Worm (Caenorhabditis elegans) whole organism, late embryonic: Measurements from ENCODE around the gene wht-4.

ENCODE experiments used
- K09A11.1 ChIP-seq: sonication (generic microtip); optimal IDR thresholded peaks from 2 replicates; lab custom pipeline; 2017; ENCODE audit warnings: antibody characterized with exemption, mild to moderate bottlenecking, missing genetic modification characterization, missing compliant biosample characterization; ENCODE audit not compliant: insufficient read depth
- Y22D7AL.16 ChIP-seq: sonication (generic microtip); optimal IDR thresholded peaks from 2 replicates; lab custom pipeline; 2016; ENCODE audit warnings: missing genetic modification characterization, missing compliant biosample characterization
- ama-1 ChIP-seq: fragments of 150-350 bp; optimal IDR thresholded peaks from 2 replicates; lab custom pipeline; 2014
- ceh-18 ChIP-seq: sonication (generic microtip); optimal IDR thresholded peaks from 2 replicates; lab custom pipeline; 2016; ENCODE audit warnings: missing genetic modification characterization, missing compliant biosample characterization
- ceh-19 ChIP-seq: fragments of 200-800 bp; sonication (Bioruptor generic); optimal IDR thresholded peaks from 2 replicates; lab custom pipeline; 2018; ENCODE audit warnings: mild to moderate bottlenecking, missing genetic modification characterization, missing compliant biosample characterization
- ceh-2 ChIP-seq: sonication (generic microtip); optimal IDR thresholded peaks from 2 replicates; lab custom pipeline; 2016; ENCODE audit warnings: missing genotype, missing genetic modification characterization, missing compliant biosample characterization
- ceh-22 ChIP-seq: sonication (generic microtip); optimal IDR thresholded peaks from 2 replicates; lab custom pipeline; 2017; ENCODE audit warnings: missing biosample characterization, missing genetic modification characterization
- ceh-24 ChIP-seq: sonication (generic microtip); optimal IDR thresholded peaks from 2 replicates; lab custom pipeline; 2016; ENCODE audit warnings: mild to moderate bottlenecking, missing genetic modification characterization, missing compliant biosample characterization
- ceh-45 ChIP-seq: fragments of 200-800 bp; sonication (Bioruptor generic); IDR thresholded peaks from 2 replicates; pipeline ENCODE4 v1.3.6; 2022; ENCODE audit warnings: missing genetic modification reagents, missing genetic modification characterization, missing compliant biosample characterization
- ceh-48 ChIP-seq: sonication (generic microtip); optimal IDR thresholded peaks from 2 replicates; lab custom pipeline; 2016; ENCODE audit warnings: missing genetic modification characterization, inconsistent platforms, missing compliant biosample characterization
- ceh-6 ChIP-seq: fragments of 200-800 bp; sonication (Bioruptor generic); optimal IDR thresholded peaks from 2 replicates; lab custom pipeline; 2018; ENCODE audit warnings: mild to moderate bottlenecking, missing genetic modification characterization, missing compliant biosample characterization
- che-1 ChIP-seq: sonication (generic microtip); optimal IDR thresholded peaks from 2 replicates; lab custom pipeline; 2016; ENCODE audit warnings: mild to moderate bottlenecking, missing genetic modification characterization, missing compliant biosample characterization
- dve-1 ChIP-seq: sonication (generic microtip); optimal IDR thresholded peaks from 2 replicates; lab custom pipeline; 2017; ENCODE audit warnings: antibody characterized with exemption, mild to moderate bottlenecking, missing genetic modification characterization, missing compliant biosample characterization
- elt-2 ChIP-seq: sonication (generic microtip); optimal IDR thresholded peaks from 2 replicates; lab custom pipeline; 2016; ENCODE audit warnings: missing genetic modification reagents, missing genetic modification characterization, missing compliant biosample characterization
- elt-4 ChIP-seq: sonication (generic microtip); optimal IDR thresholded peaks from 2 replicates; lab custom pipeline; 2016; ENCODE audit warnings: missing genetic modification characterization, missing compliant biosample characterization
- gmeb-2 ChIP-seq: sonication (generic microtip); optimal IDR thresholded peaks from 2 replicates; lab custom pipeline; 2016; ENCODE audit warnings: missing genetic modification characterization, inconsistent platforms, missing compliant biosample characterization
- hlh-13 ChIP-seq: fragments of 200-800 bp; sonication (Bioruptor generic); optimal IDR thresholded peaks from 2 replicates; lab custom pipeline; 2018; ENCODE audit warnings: mild to moderate bottlenecking, missing genetic modification characterization, missing compliant biosample characterization
- hlh-15 ChIP-seq: sonication (generic microtip); optimal IDR thresholded peaks from 2 replicates; lab custom pipeline; 2016; ENCODE audit warnings: missing genetic modification characterization, missing compliant biosample characterization
- hlh-30 ChIP-seq: sonication (generic microtip); optimal IDR thresholded peaks from 2 replicates; lab custom pipeline; 2017; ENCODE audit warnings: antibody characterized with exemption, missing genetic modification characterization, missing compliant biosample characterization; ENCODE audit not compliant: insufficient read depth
- hlh-6 ChIP-seq: sonication (generic microtip); optimal IDR thresholded peaks from 2 replicates; lab custom pipeline; 2016; ENCODE audit warnings: missing genotype, missing genetic modification characterization, missing compliant biosample characterization
- hlh-8 ChIP-seq: sonication (generic microtip); optimal IDR thresholded peaks from 2 replicates; lab custom pipeline; 2016; ENCODE audit warnings: missing genotype, missing genetic modification characterization, missing compliant biosample characterization
- lim-6 ChIP-seq: sonication (generic microtip); optimal IDR thresholded peaks from 2 replicates; lab custom pipeline; 2016; ENCODE audit warnings: missing genetic modification characterization, missing compliant biosample characterization
- lin-11 ChIP-seq: fragments of 200-800 bp; sonication (Bioruptor generic); optimal IDR thresholded peaks from 2 replicates; lab custom pipeline; 2018; ENCODE audit warnings: mild to moderate bottlenecking, missing genetic modification characterization, missing compliant biosample characterization
- madf-2 ChIP-seq: sonication (generic microtip); optimal IDR thresholded peaks from 2 replicates; lab custom pipeline; 2017; ENCODE audit warnings: missing genetic modification characterization, missing compliant biosample characterization
- nhr-232 ChIP-seq: sonication (generic microtip); optimal IDR thresholded peaks from 2 replicates; lab custom pipeline; 2016; ENCODE audit warnings: missing genetic modification characterization, missing compliant biosample characterization
- npax-4 ChIP-seq: sonication (generic microtip); optimal IDR thresholded peaks from 2 replicates; lab custom pipeline; 2016; ENCODE audit warnings: missing genetic modification characterization, missing compliant biosample characterization
- odd-2 ChIP-seq: sonication (generic microtip); optimal IDR thresholded peaks from 2 replicates; lab custom pipeline; 2017; ENCODE audit warnings: antibody characterized with exemption, mild to moderate bottlenecking, missing genetic modification characterization, missing compliant biosample characterization
- pag-3 ChIP-seq: sonication (generic microtip); optimal IDR thresholded peaks from 2 replicates; lab custom pipeline; 2016; ENCODE audit warnings: missing compliant biosample characterization, missing genetic modification characterization, borderline replicate concordance
- pax-1 ChIP-seq: fragments of 150-350 bp; optimal IDR thresholded peaks from 2 replicates; lab custom pipeline; 2014; ENCODE audit warnings: missing biosample characterization, missing genetic modification characterization
- pha-4 ChIP-seq: fragments of 150-350 bp; optimal IDR thresholded peaks from 2 replicates; lab custom pipeline; 2018; ENCODE audit warnings: missing biosample characterization, missing genetic modification reagents, missing genetic modification characterization
- ref-2 ChIP-seq: sonication (generic microtip); optimal IDR thresholded peaks from 2 replicates; lab custom pipeline; 2016; ENCODE audit warnings: missing genetic modification characterization, missing compliant biosample characterization
- syd-9 ChIP-seq: sonication (generic microtip); optimal IDR thresholded peaks from 2 replicates; lab custom pipeline; 2016; ENCODE audit warnings: mild to moderate bottlenecking, missing genetic modification characterization, moderate library complexity, missing compliant biosample characterization
- tbx-2 ChIP-seq: sonication (generic microtip); optimal IDR thresholded peaks from 2 replicates; lab custom pipeline; 2016; ENCODE audit warnings: missing genetic modification characterization, missing compliant biosample characterization
- tbx-7 ChIP-seq: sonication (generic microtip); optimal IDR thresholded peaks from 2 replicates; lab custom pipeline; 2016; ENCODE audit warnings: missing genotype, missing genetic modification characterization, missing compliant biosample characterization
- ttx-3 ChIP-seq: sonication (generic microtip); optimal IDR thresholded peaks from 2 replicates; lab custom pipeline; 2016; ENCODE audit warnings: missing genetic modification reagents, missing genetic modification characterization, missing compliant biosample characterization
- unc-42 ChIP-seq: sonication (generic microtip); optimal IDR thresholded peaks from 2 replicates; lab custom pipeline; 2016; ENCODE audit warnings: missing genotype, missing genetic modification characterization, missing compliant biosample characterization
- unc-86 ChIP-seq: sonication (generic microtip); optimal IDR thresholded peaks from 2 replicates; lab custom pipeline; 2016; ENCODE audit warnings: missing genetic modification characterization, missing compliant biosample characterization
- zip-5 ChIP-seq: sonication (generic microtip); optimal IDR thresholded peaks from 2 replicates; lab custom pipeline; 2016; ENCODE audit warnings: missing genetic modification characterization, missing compliant biosample characterization
- ztf-16 ChIP-seq: sonication (generic microtip); optimal IDR thresholded peaks from 2 replicates; lab custom pipeline; 2017; ENCODE audit warnings: missing genetic modification characterization, missing compliant biosample characterization

Gene wht-4

ce11 chrII:3278634-3279033, at the start of gene wht-4:
Gene wht-4, plus strand, starts transcription at chrII:3278934.
- TF ChIP-seq K09A11.1 (tag; lab: Kevin White, UChicago) = no peak
- TF ChIP-seq Y22D7AL.16 (tag; lab: Kevin White, UChicago) = no peak
- TF ChIP-seq ceh-45 (GFP tag; lab: Robert Waterston, UW) = no peak
- no peak for TF ChIP-seq lin-11 (tag; lab: Kevin White, UChicago)
- TF ChIP-seq elt-2 = no peak
- no peak for TF ChIP-seq ref-2 (tag; lab: Kevin White, UChicago)
- no peak for TF ChIP-seq gmeb-2 (tag; lab: Kevin White, UChicago)
- TF ChIP-seq ceh-6 (GFP tag; lab: Kevin White, UChicago) = no peak

- no peak for TF ChIP-seq pax-1
- no peak for TF ChIP-seq elt-2
- no peak for TF ChIP-seq syd-9
- TF ChIP-seq ceh-18 (tag; lab: Kevin White, UChicago) = no peak
- TF ChIP-seq ceh-22 (tag; lab: Kevin White, UChicago) = no peak
- TF ChIP-seq ztf-16 (tag; lab: Kevin White, UChicago) = no peak
- no peak for TF ChIP-seq nhr-232 (tag; lab: Kevin White, UChicago)
Observed at ce11 chrII:3230422-3230821, 48.3 kb upstream of the wht-4 start, which contains the start of gene srh-297. Gene srh-297, minus strand, starts transcription at chrII:3230522.

- TF ChIP-seq hlh-13 (GFP tag; lab: Kevin White, UChicago) (no peak), lim-6 (no peak), odd-2 (no peak), ceh-22 (tag; lab: Kevin White, UChicago) (no peak), hlh-8 (tag; lab: Kevin White, UChicago) (no peak)
Observed at ce11 chrII:3234725-3235124, 44.0 kb upstream of the wht-4 start, which contains the start of gene C17F4.8. Gene C17F4.8, minus strand, starts transcription at chrII:3234825.

ce11 chrII:3237038-3237521, 41.7 kb upstream of the wht-4 start, which contains the start of the genes srz-67 and C17F4.11:
Gene srz-67, minus strand, starts transcription at chrII:3237138.
Gene C17F4.11, plus strand, starts transcription at chrII:3237471.
- no peak for TF ChIP-seq ceh-24 (tag; lab: Kevin White, UChicago)
- TF ChIP-seq ceh-19 (GFP tag; lab: Kevin White, UChicago) = no peak
- no peak for TF ChIP-seq ceh-2 (tag; lab: Kevin White, UChicago)
- TF ChIP-seq elt-4 = no peak
- no peak for TF ChIP-seq unc-42
- no peak for TF ChIP-seq ceh-48 (tag; lab: Kevin White, UChicago)
- no peak for TF ChIP-seq ceh-22 (tag; lab: Kevin White, UChicago)
- no peak for TF ChIP-seq hlh-8 (tag; lab: Kevin White, UChicago)
- TF ChIP-seq tbx-7 = no peak
- no peak for TF ChIP-seq hlh-6
- no peak for TF ChIP-seq pag-3 (tag; lab: Kevin White, UChicago)
- no peak for TF ChIP-seq zip-5 (tag; lab: Kevin White, UChicago)
- no peak for TF ChIP-seq ttx-3 (tag; lab: Kevin White, UChicago)
- TF ChIP-seq ceh-18 (tag; lab: Kevin White, UChicago) = no peak
- TF ChIP-seq npax-4 (tag; lab: Kevin White, UChicago) = no peak
- no peak for TF ChIP-seq K09A11.1 (tag; lab: Kevin White, UChicago)
- TF ChIP-seq tbx-2 (tag; lab: Kevin White, UChicago) = no peak
- TF ChIP-seq elt-2 = no peak

- no peak for TF ChIP-seq hlh-15 (tag; lab: Kevin White, UChicago)
Observed at ce11 chrII:3240207-3240606, 38.5 kb upstream of the wht-4 start, which contains the start of gene C17F4.3. Gene C17F4.3, plus strand, starts transcription at chrII:3240507.

- TF ChIP-seq ceh-6 (GFP tag; lab: Kevin White, UChicago) (no peak), che-1 (no peak), tbx-7 (no peak), unc-42 (no peak), elt-4 (no peak), ama-1 (lab: Kevin White, UChicago) (no peak), madf-2 (tag; lab: Kevin White, UChicago) (no peak), ztf-16 (tag; lab: Kevin White, UChicago) (no peak), ceh-24 (tag; lab: Kevin White, UChicago) (no peak), elt-2 (no peak), dve-1 (tag; lab: Kevin White, UChicago) (no peak), unc-86 (no peak), syd-9 (no peak), hlh-30 (no peak), gmeb-2 (tag; lab: Kevin White, UChicago) (no peak), pha-4 (tag; lab: Kevin White, UChicago) (no peak)
Observed at ce11 chrII:3241842-3242241, 36.9 kb upstream of the wht-4 start.
